Worm (Caenorhabditis elegans): ENCODE measurements around the gene Y5H2A.4.

The Y5H2A.4 gene

DNA sequence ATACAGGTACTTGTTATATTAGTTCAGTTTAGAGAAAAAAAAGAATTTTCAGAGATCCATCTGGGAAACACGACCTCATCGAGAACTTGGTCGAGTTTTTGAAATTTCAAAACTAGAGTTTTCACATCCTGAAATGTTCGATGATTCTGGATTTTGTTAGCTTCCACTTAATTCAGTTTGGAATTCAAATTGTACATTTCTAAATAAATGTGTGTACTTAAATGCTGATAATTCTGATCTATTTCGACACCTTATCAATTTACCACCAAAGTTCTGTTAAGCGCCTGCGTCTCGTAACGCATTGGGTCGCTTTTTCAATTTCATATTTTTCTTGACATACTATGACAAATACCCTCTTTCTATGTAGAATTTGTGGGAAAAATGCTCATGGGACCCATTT lies 20.4 kb upstream of the Y5H2A.4 start, which contains the start of gene nhr-226:
Gene nhr-226, plus strand, starts transcription at position 301 of the 400 bp plus-strand sequence.
- TF ChIP-seq elt-2 (tag; optimal IDR thresholded peaks at IDR 0.05) (peak; percentile 44), egl-27 (tag; optimal IDR thresholded peaks at IDR 0.05) (no peak), pqm-1 (tag; optimal IDR thresholded peaks at IDR 0.05) (peak; percentile 31)

DNA sequence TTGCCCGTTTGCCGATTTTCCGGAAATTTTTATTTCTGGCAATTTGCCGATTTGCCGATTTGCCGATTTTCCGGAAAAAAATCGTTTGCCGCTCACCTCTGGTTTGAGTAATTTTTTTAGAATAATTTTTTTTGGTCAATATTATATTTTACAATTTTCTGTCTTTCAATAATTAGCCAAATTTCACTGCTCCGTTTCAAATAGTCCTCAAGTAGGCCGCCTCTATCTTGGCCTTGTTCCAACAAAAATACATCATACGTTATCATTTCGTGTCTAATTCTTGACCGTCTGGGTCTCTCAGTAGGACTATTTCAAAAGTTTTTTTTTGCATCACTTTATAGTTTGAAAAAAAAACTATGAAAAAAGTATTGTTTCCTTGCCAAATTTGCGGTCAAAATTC lies 18.1 kb upstream of the Y5H2A.4 start, which contains the start of gene nhr-115:
Gene nhr-115, plus strand, starts transcription at position 301 of the 400 bp plus-strand sequence.
- TF ChIP-seq elt-2 (tag; optimal IDR thresholded peaks at IDR 0.05) = peak; percentile 37
- TF ChIP-seq ceh-82 (tag; optimal IDR thresholded peaks at IDR 0.05) = no peak
- TF ChIP-seq nhr-77 (tag; optimal IDR thresholded peaks at IDR 0.05) = no peak

ce11 chrV:2290329-2290728 lies 16.2 kb upstream of the Y5H2A.4 start, which contains the start of gene nhr-225:
Gene nhr-225, minus strand, starts transcription at chrV:2290474.
- TF ChIP-seq mdl-1 (tag; optimal IDR thresholded peaks at IDR 0.05) (no peak), unc-62 (GFP tag; optimal IDR thresholded peaks at IDR 0.05) (no peak), pha-4 (tag; optimal IDR thresholded peaks at IDR 0.05) (peak; percentile 76), egl-5 (tag; optimal IDR thresholded peaks at IDR 0.05) (no peak)

- TF ChIP-seq pqm-1 (tag; optimal IDR thresholded peaks at IDR 0.05) (no peak), ceh-82 (tag; optimal IDR thresholded peaks at IDR 0.05) (no peak), nhr-25 (tag; optimal IDR thresholded peaks at IDR 0.05) (no peak), pha-4 (tag; optimal IDR thresholded peaks at IDR 0.05) (peak; percentile 15)
Measured at ce11 chrV:2285107-2285506, 11.0 kb upstream of the Y5H2A.4 start, which contains the start of gene nhr-227. Gene nhr-227, plus strand, starts transcription at chrV:2285432.

DNA sequence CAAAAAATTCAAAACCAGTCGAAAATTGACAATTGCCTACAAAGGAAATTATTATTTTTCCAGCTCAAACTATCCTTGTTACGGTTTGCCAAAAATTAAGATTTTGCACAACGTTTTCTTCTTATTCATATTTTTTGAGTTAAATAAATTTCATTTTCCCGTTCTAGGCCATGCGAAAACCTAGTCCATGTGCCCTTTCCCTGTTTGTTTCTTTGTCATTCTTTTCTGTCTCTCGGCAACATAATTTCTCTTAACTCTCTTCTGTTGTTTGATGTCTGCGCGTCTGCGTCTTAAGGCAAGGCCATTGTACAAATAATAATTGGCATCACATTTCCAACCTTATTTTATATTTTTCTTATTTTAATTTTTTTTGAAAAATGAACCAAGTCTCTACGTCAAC lies 7.3 kb upstream of the Y5H2A.4 start, which contains the start of gene nhr-228:
Gene nhr-228, plus strand, starts transcription at position 261 of the 400 bp plus-strand sequence.
- TF ChIP-seq ztf-4 (tag; optimal IDR thresholded peaks at IDR 0.05) (no peak), nhr-77 (tag; optimal IDR thresholded peaks at IDR 0.05) (no peak), elt-2 (tag; optimal IDR thresholded peaks at IDR 0.05) (peak; percentile 29), pha-4 (tag; optimal IDR thresholded peaks at IDR 0.05) (peak; percentile 91), nhr-23 (tag; optimal IDR thresholded peaks at IDR 0.05) (peak; percentile 46), snpc-4 (tag; optimal IDR thresholded peaks at IDR 0.05) (peak; percentile 17), ceh-82 (tag; optimal IDR thresholded peaks at IDR 0.05) (no peak), R02D3.7 (tag; optimal IDR thresholded peaks at IDR 0.05) (no peak), hmg-11 (tag; optimal IDR thresholded peaks at IDR 0.05) (peak; percentile 66), skn-1 (tag; optimal IDR thresholded peaks at IDR 0.05) (peak; percentile 84), nfya-1 (tag; optimal IDR thresholded peaks at IDR 0.05; ENCODE audit: insufficient read depth) (peak; percentile 54), lin-15B (tag; optimal IDR thresholded peaks at IDR 0.05) (peak; percentile 49), jun-1 (tag; optimal IDR thresholded peaks at IDR 0.05) (peak; percentile 22), nhr-25 (tag; optimal IDR thresholded peaks at IDR 0.05) (peak; percentile 38)

DNA sequence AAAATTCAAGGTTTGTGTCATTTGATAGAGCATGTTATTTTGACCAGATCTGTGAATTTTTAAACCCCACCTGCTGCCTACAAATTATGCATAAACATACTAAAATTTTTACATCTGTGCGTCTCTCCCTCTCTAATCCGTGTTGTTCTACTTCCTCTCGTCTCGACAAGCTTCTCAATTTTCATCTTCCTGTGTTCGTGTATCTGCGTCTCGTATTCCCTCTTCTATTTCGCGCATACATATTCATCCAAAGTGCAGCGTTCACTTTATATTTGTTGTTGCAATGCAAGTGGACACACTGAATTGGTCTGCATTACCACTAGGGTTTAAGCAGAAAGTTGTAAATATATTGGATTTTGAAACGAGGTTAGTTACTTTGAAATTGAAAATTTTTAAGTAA lies 4.4 kb upstream of the Y5H2A.4 start, which contains the start of gene fbxa-137:
Gene fbxa-137, plus strand, starts transcription at position 274 of the 400 bp plus-strand sequence.
- no peak for TF ChIP-seq lin-39 (tag; optimal IDR thresholded peaks at IDR 0.05)
- TF ChIP-seq nhr-23 (tag; optimal IDR thresholded peaks at IDR 0.05) = no peak
- TF ChIP-seq zag-1 (tag; optimal IDR thresholded peaks at IDR 0.05) = no peak
- TF ChIP-seq fkh-10 (GFP tag; optimal IDR thresholded peaks at IDR 0.05) = no peak
- TF ChIP-seq lin-15B (tag; optimal IDR thresholded peaks at IDR 0.05) = no peak
- TF ChIP-seq egl-5 (tag; optimal IDR thresholded peaks at IDR 0.05) = no peak
- no peak for TF ChIP-seq ama-1 (optimal IDR thresholded peaks at IDR 0.05)
- TF ChIP-seq elt-2 (tag; optimal IDR thresholded peaks at IDR 0.05) = no peak
- TF ChIP-seq skn-1 (tag; optimal IDR thresholded peaks at IDR 0.05) = no peak
- no peak for TF ChIP-seq ceh-82 (tag; optimal IDR thresholded peaks at IDR 0.05)
- no peak for TF ChIP-seq nhr-77 (tag; optimal IDR thresholded peaks at IDR 0.05)
- no peak for TF ChIP-seq lsy-12 (tag; optimal IDR thresholded peaks at IDR 0.05)
- TF ChIP-seq sea-2 (GFP tag; optimal IDR thresholded peaks at IDR 0.05) = no peak
- TF ChIP-seq fkh-2 (tag; optimal IDR thresholded peaks at IDR 0.05) = no peak
- TF ChIP-seq aly-2 (tag; optimal IDR thresholded peaks at IDR 0.05) = no peak
- TF ChIP-seq nhr-11 (tag; optimal IDR thresholded peaks at IDR 0.05) = no peak

DNA sequence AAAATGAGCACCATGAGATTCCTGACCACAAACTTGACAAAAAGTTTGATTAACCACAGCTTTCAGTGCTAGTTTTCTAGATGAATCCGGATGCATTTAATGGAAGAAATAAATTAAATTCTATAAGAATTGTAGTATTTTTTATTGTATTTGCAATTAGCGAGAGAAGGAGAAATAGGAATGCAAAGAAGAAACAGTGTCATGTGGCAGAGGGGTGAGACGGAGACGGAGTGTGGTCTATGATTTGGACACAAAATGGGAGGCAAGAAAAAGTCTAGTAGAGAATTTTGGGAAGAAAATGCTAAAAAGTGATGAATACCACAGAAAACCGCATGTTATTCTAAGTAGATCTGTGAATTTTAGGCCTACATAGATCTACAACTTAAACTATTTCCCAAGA lies 3.9 kb upstream of the Y5H2A.4 start, which contains the start of gene nhr-59:
Gene nhr-59, minus strand, starts transcription at position 214 of the 400 bp plus-strand sequence.
- TF ChIP-seq pha-4 (tag; optimal IDR thresholded peaks at IDR 0.05) (peak; percentile 44), ceh-82 (tag; optimal IDR thresholded peaks at IDR 0.05) (no peak), pqm-1 (tag; optimal IDR thresholded peaks at IDR 0.05) (peak; percentile 4), daf-12 (tag; optimal IDR thresholded peaks at IDR 0.05) (no peak), nhr-76 (tag; optimal IDR thresholded peaks at IDR 0.05) (no peak), fkh-2 (tag; optimal IDR thresholded peaks at IDR 0.05) (no peak), unc-39 (tag; optimal IDR thresholded peaks at IDR 0.05) (no peak), elt-2 (tag; optimal IDR thresholded peaks at IDR 0.05) (peak; percentile 1)
